Worm (Caenorhabditis elegans): ENCODE results near the gene acl-3.

acl-3 gene

ce11 chrIV:11656144-11656780, 4.4 kb upstream of the acl-3 start, which contains the start of gene ZK809.5:
Gene ZK809.5, plus strand, starts transcription at chrIV:11656730.
- no peak for TF ChIP-seq fkh-10 (GFP tag; optimal IDR thresholded peaks at IDR 0.05)
- TF ChIP-seq T23F11.4 (GFP tag; optimal IDR thresholded peaks at IDR 0.05) = no peak
- TF ChIP-seq madf-2 (tag; optimal IDR thresholded peaks at IDR 0.05) = no peak
- TF ChIP-seq ceh-31 (tag; optimal IDR thresholded peaks at IDR 0.05) = no peak
- TF ChIP-seq mec-3 (tag; optimal IDR thresholded peaks at IDR 0.05; ENCODE audit: borderline replicate concordance) = no peak
- peak; percentile 12 for TF ChIP-seq nfya-1 (tag; optimal IDR thresholded peaks at IDR 0.05)
- no peak for TF ChIP-seq ceh-22 (tag; optimal IDR thresholded peaks at IDR 0.05)
- TF ChIP-seq F13H6.1 (tag; optimal IDR thresholded peaks at IDR 0.05) = no peak
- peak; percentile 9 for TF ChIP-seq elt-2 (tag; optimal IDR thresholded peaks at IDR 0.05)
- no peak for TF ChIP-seq lim-6 (tag; optimal IDR thresholded peaks at IDR 0.05)
- no peak for TF ChIP-seq ztf-16 (tag; optimal IDR thresholded peaks at IDR 0.05)
- TF ChIP-seq unc-55 (GFP tag; optimal IDR thresholded peaks at IDR 0.05) = no peak
- TF ChIP-seq syd-9 (tag; optimal IDR thresholded peaks at IDR 0.05) = no peak

DNA sequence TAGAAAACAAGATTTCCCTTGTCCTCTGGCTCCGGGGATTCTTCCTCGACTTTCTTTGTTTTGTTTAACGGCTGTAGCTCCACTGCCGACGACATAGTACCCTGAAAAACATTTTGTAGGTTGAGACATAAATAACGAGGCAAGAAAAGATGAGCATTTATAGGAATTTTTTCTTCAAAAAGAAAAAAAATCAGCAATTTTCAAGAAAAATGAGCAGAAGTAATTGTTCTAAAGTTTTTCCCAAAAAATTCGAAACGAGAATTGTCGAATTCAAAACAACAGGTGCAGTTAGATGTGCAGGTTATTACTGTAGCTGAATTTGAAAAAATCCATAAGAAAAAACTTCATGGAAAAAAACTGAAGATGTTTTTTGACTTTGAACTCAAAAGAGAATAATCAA, 3.5 kb upstream of the acl-3 start, which contains the start of gene ent-1:
TSS of gene ent-1 (minus strand) at position 101 of the 400 bp plus-strand sequence.
- TF ChIP-seq pax-1 (tag; optimal IDR thresholded peaks at IDR 0.05) = no peak
- TF ChIP-seq ceh-18 (tag; optimal IDR thresholded peaks at IDR 0.05) = no peak
- no peak for TF ChIP-seq gmeb-2 (tag; optimal IDR thresholded peaks at IDR 0.05)
- TF ChIP-seq ceh-24 (tag; optimal IDR thresholded peaks at IDR 0.05) = no peak
- no peak for TF ChIP-seq nfya-1 (tag; optimal IDR thresholded peaks at IDR 0.05)
- TF ChIP-seq pqm-1 (tag; optimal IDR thresholded peaks at IDR 0.05) = no peak
- TF ChIP-seq ceh-22 (tag; optimal IDR thresholded peaks at IDR 0.05) = no peak
- no peak for TF ChIP-seq eyg-1 (tag; optimal IDR thresholded peaks at IDR 0.05)
- no peak for TF ChIP-seq K02D7.2 (tag; optimal IDR thresholded peaks at IDR 0.05)
- no peak for TF ChIP-seq unc-42 (tag; optimal IDR thresholded peaks at IDR 0.05)
- TF ChIP-seq unc-55 (GFP tag; optimal IDR thresholded peaks at IDR 0.05) = no peak
- TF ChIP-seq T23F11.4 (GFP tag; optimal IDR thresholded peaks at IDR 0.05) = no peak
- no peak for TF ChIP-seq hlh-13 (GFP tag; optimal IDR thresholded peaks at IDR 0.05)

DNA sequence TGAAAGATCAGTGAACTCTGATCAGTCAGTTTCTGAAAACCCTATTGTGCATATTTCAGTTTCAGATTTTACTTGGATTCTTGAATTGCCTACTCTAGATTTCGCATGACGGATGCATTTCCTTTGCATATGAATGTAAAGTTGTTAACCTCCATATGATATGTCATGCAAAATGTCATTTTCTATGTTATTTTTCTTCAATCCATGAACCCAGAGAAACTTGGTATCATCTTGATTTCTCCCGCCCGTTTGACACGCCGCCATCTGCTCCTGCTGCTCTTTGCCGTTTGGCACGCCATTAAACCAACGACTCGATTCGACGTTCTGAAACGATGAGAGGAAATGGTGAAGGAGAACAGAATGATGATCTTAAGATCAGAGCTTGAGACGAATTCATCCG, 1.5 kb downstream of the acl-3 start:
- no peak for TF ChIP-seq ref-2 (tag; optimal IDR thresholded peaks at IDR 0.05)
- TF ChIP-seq tbx-2 (tag; optimal IDR thresholded peaks at IDR 0.05) = no peak
- TF ChIP-seq hlh-13 (GFP tag; optimal IDR thresholded peaks at IDR 0.05) = no peak
- no peak for TF ChIP-seq pha-4 (tag; optimal IDR thresholded peaks at IDR 0.05)
- TF ChIP-seq K09A11.1 (tag; optimal IDR thresholded peaks at IDR 0.05; ENCODE audit: insufficient read depth) = no peak
- TF ChIP-seq pros-1 (tag; optimal IDR thresholded peaks at IDR 0.05) = no peak
- no peak for TF ChIP-seq pag-3 (tag; optimal IDR thresholded peaks at IDR 0.05; ENCODE audit: borderline replicate concordance)
- TF ChIP-seq sdc-2 (tag; optimal IDR thresholded peaks at IDR 0.05) = no peak
- TF ChIP-seq rnt-1 (tag; optimal IDR thresholded peaks at IDR 0.05) = no peak
- TF ChIP-seq odd-2 (tag; optimal IDR thresholded peaks at IDR 0.05) = no peak
- TF ChIP-seq madf-2 (tag; optimal IDR thresholded peaks at IDR 0.05) = no peak
- TF ChIP-seq pax-1 (tag; optimal IDR thresholded peaks at IDR 0.05) = no peak
- no peak for TF ChIP-seq ama-1 (optimal IDR thresholded peaks at IDR 0.05)
- no peak for TF ChIP-seq pat-9 (tag; optimal IDR thresholded peaks at IDR 0.05)
- no peak for TF ChIP-seq npax-4 (tag; optimal IDR thresholded peaks at IDR 0.05)
- TF ChIP-seq ztf-16 (tag; optimal IDR thresholded peaks at IDR 0.05) = no peak
- no peak for TF ChIP-seq unc-55 (GFP tag; optimal IDR thresholded peaks at IDR 0.05)

DNA sequence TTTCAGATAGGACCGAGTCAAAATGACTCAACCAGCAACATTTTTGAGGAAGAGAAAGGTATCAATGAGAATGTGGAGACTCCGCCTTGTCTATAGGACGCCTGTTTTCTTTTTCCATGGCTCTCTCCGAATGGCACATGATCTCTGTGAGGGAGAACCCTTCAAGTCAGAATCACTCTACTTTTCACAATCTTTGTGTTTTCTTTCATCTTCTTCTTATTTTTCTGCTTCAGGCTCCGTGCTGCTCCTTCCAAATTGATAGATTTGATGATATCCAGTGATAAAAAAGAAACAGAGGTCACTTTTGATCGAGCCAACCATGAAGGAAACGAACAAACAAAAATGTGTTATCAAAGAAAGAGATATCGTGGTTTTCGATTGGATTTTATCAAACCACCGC, 2.8 kb downstream of the acl-3 start, which contains the start of gene ZK809.8:
TSS of gene ZK809.8 (minus strand) at position 34 of the 400 bp plus-strand sequence.
- no peak for TF ChIP-seq tbx-2 (tag; optimal IDR thresholded peaks at IDR 0.05)
- peak; percentile 51 for TF ChIP-seq ceh-18 (tag; optimal IDR thresholded peaks at IDR 0.05)
- TF ChIP-seq ets-4 (tag; optimal IDR thresholded peaks at IDR 0.05) = no peak
- no peak for TF ChIP-seq hlh-15 (tag; optimal IDR thresholded peaks at IDR 0.05)

All from whole organism, late embryonic.